Worm (Caenorhabditis elegans) whole organism, L1 larva: ENCODE measurements around the gene F54F7.14.

ENCODE experiments used
- C34B4.2 ChIP-seq: sonication (generic microtip); optimal IDR thresholded peaks from 2 replicates; lab custom pipeline; 2017; ENCODE audit warnings: mild to moderate bottlenecking, missing genetic modification characterization, missing compliant biosample characterization
- aha-1 ChIP-seq: fragments of 150-350 bp; optimal IDR thresholded peaks from 2 replicates; lab custom pipeline; 2014; ENCODE audit warnings: missing biosample characterization, missing genetic modification characterization
- alr-1 ChIP-seq: fragments of 200-800 bp; sonication (Bioruptor generic); optimal IDR thresholded peaks from 2 replicates; lab custom pipeline; 2018; ENCODE audit warnings: borderline replicate concordance, mild to moderate bottlenecking, missing genetic modification characterization, missing compliant biosample characterization
- ama-1 ChIP-seq: fragments of 150-350 bp; optimal IDR thresholded peaks from 2 replicates; lab custom pipeline; 2014
- blmp-1 ChIP-seq: fragments of 150-350 bp; optimal IDR thresholded peaks from 2 replicates; lab custom pipeline; 2014; ENCODE audit warnings: missing biosample characterization, missing genetic modification characterization
- ceh-82 ChIP-seq, 3 experiments: fragments of 150-350 bp in 1 of 3; sonication (generic microtip) in 2 of 3; optimal IDR thresholded peaks; 2 replicates each; lab custom pipeline; 2014 to 2017; ENCODE audit warnings: missing biosample characterization in 3 of 3, missing genetic modification characterization in 3 of 3
- ceh-90 ChIP-seq: sonication (generic microtip); optimal IDR thresholded peaks from 2 replicates; lab custom pipeline; 2016; ENCODE audit warnings: missing genetic modification characterization, missing compliant biosample characterization
- dsc-1 ChIP-seq: sonication (generic microtip); optimal IDR thresholded peaks from 2 replicates; lab custom pipeline; 2016; ENCODE audit warnings: mild to moderate bottlenecking, missing genetic modification characterization, missing compliant biosample characterization
- efl-1 ChIP-seq, 4 experiments: fragments of 150-350 bp; optimal IDR thresholded peaks in 3 of 4; peaks in 1 of 4; 1 replicate in 1 of 4; 2 replicates in 3 of 4; lab custom pipeline; 2014; ENCODE audit warnings: missing biosample characterization in 2 of 4, missing genetic modification characterization in 2 of 4, missing genetic modification reagents in 2 of 4
- fkh-8 ChIP-seq: sonication (generic microtip); optimal IDR thresholded peaks from 2 replicates; lab custom pipeline; 2016; ENCODE audit warnings: mild to moderate bottlenecking, missing genetic modification characterization, missing compliant biosample characterization
- fos-1 ChIP-seq: fragments of 150-350 bp; optimal IDR thresholded peaks from 2 replicates; lab custom pipeline; 2014; ENCODE audit warnings: missing biosample characterization, missing genetic modification characterization
- grh-1 ChIP-seq: fragments of 200-800 bp; sonication (Bioruptor generic); IDR thresholded peaks from 2 replicates; pipeline ENCODE4 v1.3.6; 2022; ENCODE audit warnings: missing genetic modification reagents, missing genetic modification characterization, missing compliant biosample characterization
- hlh-4 ChIP-seq: sonication (generic microtip); optimal IDR thresholded peaks from 2 replicates; lab custom pipeline; 2016; ENCODE audit warnings: mild to moderate bottlenecking, missing genetic modification characterization, missing compliant biosample characterization
- isw-1 ChIP-seq: fragments of 200-800 bp; sonication (Bioruptor generic); IDR thresholded peaks from 2 replicates; pipeline ENCODE4 v1.3.6; 2022; ENCODE audit warnings: missing genetic modification characterization, missing compliant biosample characterization
- lin-14 ChIP-seq: fragments of 200-800 bp; sonication (Bioruptor generic); optimal IDR thresholded peaks from 2 replicates; lab custom pipeline; 2018; ENCODE audit warnings: mild to moderate bottlenecking, missing genetic modification characterization, moderate library complexity, missing compliant biosample characterization
- lin-39 ChIP-seq: fragments of 150-350 bp; optimal IDR thresholded peaks from 2 replicates; lab custom pipeline; 2014; ENCODE audit warnings: missing biosample characterization, missing genetic modification reagents, missing genetic modification characterization
- lsy-2 ChIP-seq, 2 experiments: fragments of 150-350 bp; optimal IDR thresholded peaks; 2 replicates each; lab custom pipeline; 2014; ENCODE audit warnings: missing biosample characterization in 2 of 2, missing genetic modification characterization in 2 of 2
- mab-9 ChIP-seq: fragments of 200-800 bp; sonication (Bioruptor generic); IDR thresholded peaks from 2 replicates; pipeline ENCODE4 v1.3.6; 2022; ENCODE audit warnings: missing genetic modification reagents, missing genetic modification characterization, missing compliant biosample characterization
- nhr-12 ChIP-seq: sonication (generic microtip); optimal IDR thresholded peaks from 2 replicates; lab custom pipeline; 2017; ENCODE audit warnings: missing biosample characterization, missing genetic modification characterization
- nhr-20 ChIP-seq: sonication (generic microtip); optimal IDR thresholded peaks from 2 replicates; lab custom pipeline; 2016; ENCODE audit warnings: mild to moderate bottlenecking, missing genetic modification characterization, missing compliant biosample characterization
- nhr-28 ChIP-seq: fragments of 150-350 bp; optimal IDR thresholded peaks from 2 replicates; lab custom pipeline; 2014; ENCODE audit warnings: missing biosample characterization, missing genetic modification characterization
- nhr-47 ChIP-seq: sonication (generic microtip); optimal IDR thresholded peaks from 2 replicates; lab custom pipeline; 2016; ENCODE audit warnings: mild to moderate bottlenecking, missing genetic modification characterization, moderate library complexity, missing compliant biosample characterization
- nhr-71 ChIP-seq: sonication (generic microtip); optimal IDR thresholded peaks from 2 replicates; lab custom pipeline; 2016; ENCODE audit warnings: mild to moderate bottlenecking, missing genetic modification characterization, moderate library complexity, missing compliant biosample characterization
- nhr-76 ChIP-seq: sonication (generic microtip); optimal IDR thresholded peaks from 2 replicates; lab custom pipeline; 2017; ENCODE audit warnings: missing biosample characterization, missing genetic modification characterization
- nhr-77 ChIP-seq: fragments of 150-350 bp; optimal IDR thresholded peaks from 2 replicates; lab custom pipeline; 2014; ENCODE audit warnings: missing biosample characterization, missing genetic modification characterization
- pax-3 ChIP-seq: fragments of 200-800 bp; sonication (Bioruptor generic); optimal IDR thresholded peaks from 2 replicates; lab custom pipeline; 2018; ENCODE audit warnings: mild to moderate bottlenecking, missing genetic modification characterization, moderate library complexity, missing compliant biosample characterization
- pqm-1 ChIP-seq: sonication (generic microtip); optimal IDR thresholded peaks from 3 replicates; lab custom pipeline; 2017; ENCODE audit warnings: missing biosample characterization, missing genetic modification characterization
- sup-37 ChIP-seq: fragments of 200-800 bp; sonication (Bioruptor generic); optimal IDR thresholded peaks from 2 replicates; lab custom pipeline; 2018; ENCODE audit warnings: mild to moderate bottlenecking, missing genetic modification characterization, missing compliant biosample characterization
- swsn-7 ChIP-seq: sonication (generic microtip); optimal IDR thresholded peaks from 2 replicates; lab custom pipeline; 2016; ENCODE audit warnings: missing genetic modification characterization, missing compliant biosample characterization
- tlp-1 ChIP-seq: fragments of 150-350 bp; optimal IDR thresholded peaks from 2 replicates; lab custom pipeline; 2014; ENCODE audit warnings: missing biosample characterization, missing genetic modification characterization
- unc-130 ChIP-seq: fragments of 150-350 bp; optimal IDR thresholded peaks from 2 replicates; lab custom pipeline; 2017; ENCODE audit warnings: missing biosample characterization, missing genetic modification characterization, inconsistent platforms
- xbp-1 ChIP-seq: sonication (generic microtip); optimal IDR thresholded peaks from 2 replicates; lab custom pipeline; 2016; ENCODE audit warnings: missing genetic modification characterization, missing compliant biosample characterization
- ztf-11 ChIP-seq, 2 experiments: sonication (generic microtip); optimal IDR thresholded peaks; 2 replicates each; lab custom pipeline; 2016 to 2017; ENCODE audit warnings: missing genetic modification characterization in 2 of 2, missing biosample characterization in 1 of 2, missing compliant biosample characterization in 1 of 2
- ztf-4 ChIP-seq: fragments of 150-350 bp; optimal IDR thresholded peaks from 2 replicates; lab custom pipeline; 2014; ENCODE audit warnings: missing biosample characterization, missing genetic modification characterization

F54F7.14 gene

DNA sequence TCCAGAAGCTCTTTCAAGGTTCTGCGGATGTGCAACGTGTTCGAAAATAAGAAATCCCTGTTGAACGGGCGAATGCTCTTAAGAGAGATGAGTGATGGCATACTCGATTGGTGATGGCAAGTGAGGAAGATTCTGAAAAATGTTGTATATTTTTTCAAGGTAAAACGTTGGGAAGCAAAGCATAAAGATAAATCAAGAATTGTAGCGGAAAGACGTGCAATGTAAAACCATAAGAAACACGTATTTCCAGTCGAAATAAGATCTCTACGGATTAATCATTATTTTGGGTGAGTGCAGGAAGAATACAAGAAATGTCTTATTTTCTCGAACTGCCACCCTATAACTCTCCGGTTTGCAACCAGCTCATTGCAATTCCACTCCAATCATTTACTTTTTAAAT lies 18.6 kb downstream of the F54F7.14 start, which contains the start of gene dot-1.2:
Gene dot-1.2 (minus strand): TSS at position 101 of the 400 bp plus-strand sequence.
- TF ChIP-seq nhr-12 (tag; lab: Kevin White, UChicago) (no peak), nhr-28 (tag; lab: Kevin White, UChicago) (no peak), nhr-76 (tag; lab: Kevin White, UChicago) (no peak), ztf-4 (no peak), alr-1 (tag; lab: Kevin White, UChicago) (no peak), fos-1 (tag; lab: Kevin White, UChicago) (no peak), ceh-90 (tag; lab: Kevin White, UChicago) (no peak), nhr-77 (tag; lab: Kevin White, UChicago) (no peak), nhr-47 (tag; lab: Kevin White, UChicago) (no peak), ceh-82 (tag; optimal IDR thresholded peaks at IDR 0.05; lab: Kevin White, UChicago) (no peak), mab-9 (GFP tag; lab: Robert Waterston, UW) (no peak), tlp-1 (tag; lab: Kevin White, UChicago) (no peak), isw-1 (GFP tag; lab: Robert Waterston, UW) (no peak), ama-1 (lab: Kevin White, UChicago) (no peak), blmp-1 (tag; lab: Kevin White, UChicago) (no peak)

DNA sequence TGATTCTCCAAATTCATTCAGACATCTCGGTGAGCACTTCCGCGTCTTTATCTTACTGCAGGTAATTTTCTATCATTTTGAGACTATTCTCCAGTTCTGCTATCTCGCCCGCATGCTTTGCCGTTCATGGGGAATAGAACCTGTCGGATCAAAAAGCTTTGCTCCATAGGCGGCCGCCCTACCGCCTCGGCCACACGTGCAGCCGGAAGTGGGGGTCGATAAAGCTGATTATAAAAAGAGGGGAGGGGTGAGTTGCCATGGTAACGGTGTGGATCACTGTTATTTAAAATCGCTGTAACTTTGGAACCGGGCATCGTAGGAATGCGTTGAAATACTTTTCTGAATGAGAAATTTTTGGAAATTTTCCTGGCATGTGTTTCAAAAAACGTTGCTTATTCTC lies 19.7 kb downstream of the F54F7.14 start:
- peak; percentile 44 for TF ChIP-seq dsc-1 (tag; lab: Kevin White, UChicago)
- peak; percentile 63 for TF ChIP-seq fkh-8
- TF ChIP-seq aha-1 (tag; lab: Kevin White, UChicago) = no peak
- TF ChIP-seq unc-130 = no peak

DNA sequence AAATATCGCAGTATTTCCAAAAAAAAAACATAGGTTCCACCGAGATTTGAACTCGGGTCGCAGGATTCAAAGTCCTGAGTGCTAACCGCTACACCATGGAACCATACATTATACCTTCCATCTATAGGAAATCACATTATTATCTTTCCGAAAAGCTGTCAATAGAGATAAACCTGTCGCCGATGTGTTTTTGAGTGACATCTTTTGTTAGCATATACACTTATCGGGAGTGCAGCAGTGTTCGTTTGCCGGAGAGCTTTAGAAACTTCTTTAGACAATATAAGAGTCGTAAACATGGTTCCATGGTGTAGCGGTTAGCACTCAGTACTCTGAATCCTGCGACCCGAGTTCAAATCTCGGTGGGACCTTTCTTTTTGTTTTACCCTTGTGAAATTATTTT lies 21.5 kb downstream of the F54F7.14 start:
- TF ChIP-seq xbp-1 (tag; lab: Kevin White, UChicago) (no peak), swsn-7 (tag; lab: Kevin White, UChicago) (no peak), lsy-2 (tag; optimal IDR thresholded peaks at IDR 0.05; lab: Kevin White, UChicago) (no peak), lin-39 (no peak), grh-1 (no peak), efl-1 (optimal IDR thresholded peaks at IDR 0.05; lab: Kevin White, UChicago) (no peak), efl-1 (GFP tag; optimal IDR thresholded peaks at IDR 0.05 in 1 of 2; lab: Kevin White, UChicago) (peak in 1 of 2 experiments; percentile 63)

ce11 chrX:11875260-11875659 lies 24.6 kb downstream of the F54F7.14 start, which contains the start of gene Y62H9A.1:
TSS of gene Y62H9A.1 (plus strand) at chrX:11875541.
- TF ChIP-seq hlh-4 (tag; lab: Kevin White, UChicago) (peak; percentile 64), efl-1 (optimal IDR thresholded peaks at IDR 0.05; lab: Kevin White, UChicago) (no peak), efl-1 (GFP tag; optimal IDR thresholded peaks at IDR 0.05 in 1 of 2; lab: Kevin White, UChicago) (no peak), dsc-1 (tag; lab: Kevin White, UChicago) (no peak), C34B4.2 (tag; lab: Kevin White, UChicago) (no peak), nhr-20 (no peak), pax-3 (tag; lab: Kevin White, UChicago) (peak; percentile 25), isw-1 (GFP tag; lab: Robert Waterston, UW) (no peak), fkh-8 (peak; percentile 25), nhr-71 (tag; lab: Kevin White, UChicago) (peak; percentile 53), ztf-11 (tag; optimal IDR thresholded peaks at IDR 0.05; lab: Kevin White, UChicago) (no peak)

ce11 chrX:11878109-11878508 lies 27.4 kb downstream of the F54F7.14 start, which contains the start of gene Y62H9A.2:
TSS of gene Y62H9A.2 (minus strand) at chrX:11878209.
- no peak for TF ChIP-seq pqm-1
- TF ChIP-seq efl-1 (optimal IDR thresholded peaks at IDR 0.05; lab: Kevin White, UChicago) = no peak
- TF ChIP-seq efl-1 (GFP tag; optimal IDR thresholded peaks at IDR 0.05 in 1 of 2; lab: Kevin White, UChicago) = peak in 1 of 2 experiments; percentile 45
- no peak for TF ChIP-seq nhr-77 (tag; lab: Kevin White, UChicago)
- TF ChIP-seq sup-37 = no peak
- no peak for TF ChIP-seq lin-14 (GFP tag; lab: Kevin White, UChicago)
